Fruit fly (Drosophila melanogaster) whole organism, embryonic: ENCODE measurements around the gene CG33158.

Source experiments
- Atf6 ChIP-seq: fragments of 200-800 bp; sonication (Bioruptor generic); IDR thresholded peaks from 2 replicates; pipeline ENCODE4 v1.3.6; 2022; ENCODE audit warnings: missing biosample characterization, missing genetic modification characterization
- CG10979 ChIP-seq: fragments of 200-800 bp; sonication (Bioruptor generic); optimal IDR thresholded peaks from 2 replicates; lab custom pipeline; 2018; ENCODE audit warnings: missing biosample characterization, mild to moderate bottlenecking, missing genetic modification characterization, moderate library complexity
- CG12299 ChIP-seq: fragments of 200-800 bp; sonication (Bioruptor generic); optimal IDR thresholded peaks from 2 replicates; lab custom pipeline; 2018; ENCODE audit warnings: missing biosample characterization, mild to moderate bottlenecking, missing genetic modification characterization
- CG13123 ChIP-seq: fragments of 200-800 bp; sonication (Bioruptor generic); optimal IDR thresholded peaks from 2 replicates; lab custom pipeline; 2016; ENCODE audit warnings: missing biosample characterization, missing genetic modification characterization
- CG14050 ChIP-seq: fragments of 200-800 bp; sonication (Bioruptor generic); IDR thresholded peaks from 3 replicates; pipeline ENCODE4 v1.3.6; 2022; ENCODE audit warnings: missing biosample characterization, missing genetic modification characterization
- CG15011 ChIP-seq: fragments of 200-800 bp; sonication (Bioruptor generic); optimal IDR thresholded peaks from 3 replicates; lab custom pipeline; 2018; ENCODE audit warnings: missing biosample characterization, mild to moderate bottlenecking, missing genetic modification characterization
- CG15269 ChIP-seq: fragments of 200-800 bp; sonication (Bioruptor generic); optimal IDR thresholded peaks from 2 replicates; lab custom pipeline; 2018; ENCODE audit warnings: missing biosample characterization, mild to moderate bottlenecking, missing genetic modification characterization, moderate library complexity
- CG17612 ChIP-seq: fragments of 200-800 bp; sonication (Bioruptor generic); IDR thresholded peaks from 2 replicates; pipeline ENCODE4 v1.3.6; 2022; ENCODE audit warnings: missing biosample characterization, missing genetic modification characterization
- CG17829 ChIP-seq: fragments of 200-800 bp; optimal IDR thresholded peaks from 2 replicates; lab custom pipeline; 2019; ENCODE audit warnings: missing biosample characterization, mild to moderate bottlenecking, missing genetic modification characterization, moderate library complexity
- CG18476 ChIP-seq: fragments of 200-800 bp; sonication (Bioruptor generic); optimal IDR thresholded peaks from 2 replicates; lab custom pipeline; 2016; ENCODE audit warnings: missing biosample characterization, mild to moderate bottlenecking, missing genetic modification characterization
- CG2116 ChIP-seq: fragments of 200-800 bp; sonication (Bioruptor generic); optimal IDR thresholded peaks from 3 replicates; lab custom pipeline; 2018; ENCODE audit warnings: missing biosample characterization, mild to moderate bottlenecking, missing genetic modification characterization
- CG2889 ChIP-seq: fragments of 200-800 bp; sonication (Bioruptor generic); IDR thresholded peaks from 3 replicates; pipeline ENCODE4 v1.3.6; 2022; ENCODE audit warnings: missing biosample characterization, missing genetic modification characterization
- CG31365 ChIP-seq: fragments of 200-800 bp; sonication (Bioruptor generic); optimal IDR thresholded peaks from 2 replicates; lab custom pipeline; 2018; ENCODE audit warnings: missing biosample characterization, mild to moderate bottlenecking, missing genetic modification characterization
- CG33557 ChIP-seq: fragments of 200-800 bp; sonication (Bioruptor generic); optimal IDR thresholded peaks from 2 replicates; lab custom pipeline; 2019; ENCODE audit warnings: missing biosample characterization, mild to moderate bottlenecking, missing genetic modification characterization, moderate library complexity
- CG4404 ChIP-seq: fragments of 200-800 bp; sonication (Bioruptor generic); IDR thresholded peaks from 2 replicates; pipeline ENCODE4 v1.3.6; 2022; ENCODE audit warnings: missing biosample characterization, missing genetic modification characterization
- CG4707 ChIP-seq: fragments of 200-800 bp; sonication (Bioruptor generic); optimal IDR thresholded peaks from 2 replicates; lab custom pipeline; 2018; ENCODE audit warnings: missing biosample characterization, mild to moderate bottlenecking, missing genetic modification characterization, moderate library complexity
- CG8924 ChIP-seq: fragments of 200-800 bp; optimal IDR thresholded peaks from 3 replicates; lab custom pipeline; 2019; ENCODE audit warnings: missing biosample characterization, mild to moderate bottlenecking, missing genetic modification characterization, moderate library complexity
- CG9876 ChIP-seq: fragments of 200-800 bp; sonication (Bioruptor generic); optimal IDR thresholded peaks from 2 replicates; lab custom pipeline; 2016; ENCODE audit warnings: missing biosample characterization, missing genetic modification characterization
- CTCF ChIP-seq: fragments of 200-800 bp; sonication (Bioruptor generic); optimal IDR thresholded peaks from 2 replicates; lab custom pipeline; 2017; ENCODE audit warnings: missing biosample characterization, mild to moderate bottlenecking, missing genetic modification characterization, moderate library complexity
- D19A ChIP-seq: fragments of 200-800 bp; optimal IDR thresholded peaks from 3 replicates; lab custom pipeline; 2019; ENCODE audit warnings: missing biosample characterization, mild to moderate bottlenecking, missing genetic modification characterization, moderate library complexity
- Drgx ChIP-seq: fragments of 200-800 bp; sonication (Bioruptor generic); IDR thresholded peaks from 2 replicates; pipeline ENCODE4 v1.3.6; 2022; ENCODE audit warnings: missing biosample characterization, missing genetic modification characterization
- E2f2 ChIP-seq: fragments of 200-800 bp; sonication (Bioruptor generic); IDR thresholded peaks from 2 replicates; pipeline ENCODE4 v1.3.6; 2022; ENCODE audit warnings: missing biosample characterization, missing genetic modification characterization
- H15 ChIP-seq: fragments of 200-800 bp; sonication (Bioruptor generic); IDR thresholded peaks from 3 replicates; pipeline ENCODE4 v1.3.6; 2022; ENCODE audit warnings: missing biosample characterization, missing genetic modification characterization
- HLH3B ChIP-seq: fragments of 200-800 bp; sonication (Bioruptor generic); IDR thresholded peaks from 2 replicates; pipeline ENCODE4 v1.3.6; 2022; ENCODE audit warnings: missing biosample characterization, missing genetic modification characterization
- HmgD ChIP-seq: fragments of 200-800 bp; sonication (Bioruptor generic); optimal IDR thresholded peaks from 3 replicates; lab custom pipeline; 2016; ENCODE audit warnings: missing biosample characterization, missing genetic modification characterization
- MBD-R2 ChIP-seq: fragments of 200-800 bp; sonication (Bioruptor generic); IDR thresholded peaks from 2 replicates; pipeline ENCODE4 v1.3.6; 2022; ENCODE audit warnings: missing biosample characterization, missing genetic modification characterization
- Myb ChIP-seq: fragments of 200-800 bp; sonication (Bioruptor generic); optimal IDR thresholded peaks from 2 replicates; lab custom pipeline; 2016; ENCODE audit warnings: missing biosample characterization, missing genetic modification characterization
- Oaz ChIP-seq: fragments of 200-800 bp; sonication (Bioruptor generic); IDR thresholded peaks from 2 replicates; pipeline ENCODE4 v1.3.6; 2022; ENCODE audit warnings: missing biosample characterization, missing genetic modification characterization
- Pdp1 ChIP-seq, 2 experiments: fragments of 200-800 bp; sonication (Bioruptor generic); optimal IDR thresholded peaks; 3 replicates each; lab custom pipeline; 2016; ENCODE audit warnings: missing biosample characterization in 2 of 2, missing genetic modification characterization in 2 of 2, mild to moderate bottlenecking in 1 of 2, moderate library complexity in 1 of 2
- Scr ChIP-seq: fragments of 200-800 bp; sonication (Bioruptor generic); IDR thresholded peaks from 2 replicates; pipeline ENCODE4 v1.3.6; 2022; ENCODE audit warnings: missing biosample characterization, missing genetic modification characterization; ENCODE audit not compliant: partially characterized antibody
- Sox102F ChIP-seq: fragments of 200-800 bp; sonication (Bioruptor generic); optimal IDR thresholded peaks from 2 replicates; lab custom pipeline; 2018; ENCODE audit warnings: missing biosample characterization, mild to moderate bottlenecking, missing genetic modification characterization, moderate library complexity
- Sry-β ChIP-seq: fragments of 200-800 bp; sonication (Bioruptor generic); optimal IDR thresholded peaks from 2 replicates; lab custom pipeline; 2018; ENCODE audit warnings: missing biosample characterization, mild to moderate bottlenecking, missing genetic modification characterization, moderate library complexity
- Trl ChIP-seq, 3 experiments: fragments of >200 bp in 2 of 3; fragments of 200-800 bp in 1 of 3; sonication (Bioruptor generic) in 1 of 3; optimal IDR thresholded peaks; 2 replicates in 1 of 3; 3 replicates in 2 of 3; lab custom pipeline; 2016 to 2017; ENCODE audit warnings: missing biosample characterization in 1 of 3, missing genetic modification characterization in 1 of 3
- dan ChIP-seq: fragments of 200-800 bp; sonication (Bioruptor generic); IDR thresholded peaks from 2 replicates; pipeline ENCODE4 v1.3.6; 2022; ENCODE audit warnings: missing biosample characterization, missing genetic modification characterization
- dati ChIP-seq: fragments of 200-800 bp; sonication (Bioruptor generic); IDR thresholded peaks from 2 replicates; pipeline ENCODE4 v1.3.6; 2022; ENCODE audit warnings: missing biosample characterization, missing genetic modification characterization
- fru ChIP-seq: fragments of >200 bp; optimal IDR thresholded peaks from 2 replicates; lab custom pipeline; 2017
- jing ChIP-seq: fragments of 200-800 bp; sonication (Bioruptor generic); optimal IDR thresholded peaks from 2 replicates; lab custom pipeline; 2018; ENCODE audit warnings: missing biosample characterization, mild to moderate bottlenecking, missing genetic modification characterization
- kah ChIP-seq: fragments of 200-800 bp; sonication (Bioruptor generic); optimal IDR thresholded peaks from 2 replicates; lab custom pipeline; 2018; ENCODE audit warnings: missing biosample characterization, mild to moderate bottlenecking, missing genetic modification characterization
- klu ChIP-seq: fragments of 200-800 bp; sonication (Bioruptor generic); IDR thresholded peaks from 2 replicates; pipeline ENCODE4 v1.3.6; 2022; ENCODE audit warnings: missing biosample characterization, missing genetic modification characterization
- knrl ChIP-seq: fragments of 200-800 bp; sonication (Bioruptor generic); IDR thresholded peaks from 3 replicates; pipeline ENCODE4 v1.3.6; 2022; ENCODE audit warnings: missing biosample characterization, missing genetic modification characterization; ENCODE audit not compliant: partially characterized antibody
- maf-S ChIP-seq: fragments of 200-800 bp; sonication (Bioruptor generic); optimal IDR thresholded peaks from 2 replicates; lab custom pipeline; 2016; ENCODE audit warnings: missing biosample characterization, missing genetic modification characterization
- nerfin-2 ChIP-seq: fragments of 200-800 bp; sonication (Bioruptor generic); IDR thresholded peaks from 2 replicates; pipeline ENCODE4 v1.3.6; 2022; ENCODE audit warnings: missing biosample characterization, missing genetic modification characterization; ENCODE audit not compliant: partially characterized antibody
- nom ChIP-seq: fragments of 200-800 bp; sonication (Bioruptor generic); optimal IDR thresholded peaks from 2 replicates; lab custom pipeline; 2017; ENCODE audit warnings: missing biosample characterization, missing genetic modification characterization, mild to moderate bottlenecking, moderate library complexity, missing genetic modification reagents
- pb ChIP-seq: fragments of 200-800 bp; sonication (Bioruptor generic); optimal IDR thresholded peaks from 3 replicates; lab custom pipeline; 2016; ENCODE audit warnings: missing biosample characterization, missing genetic modification characterization
- psq ChIP-seq: fragments of 200-800 bp; sonication (Bioruptor generic); optimal IDR thresholded peaks from 2 replicates; lab custom pipeline; 2017; ENCODE audit warnings: missing biosample characterization, missing genetic modification characterization
- repo ChIP-seq: fragments of 200-800 bp; sonication (Bioruptor generic); optimal IDR thresholded peaks from 2 replicates; lab custom pipeline; 2016; ENCODE audit warnings: missing biosample characterization, missing genetic modification characterization
- sens-2 ChIP-seq: fragments of 200-800 bp; sonication (Bioruptor generic); IDR thresholded peaks from 2 replicates; pipeline ENCODE4 v1.3.6; 2022; ENCODE audit warnings: missing biosample characterization, missing genetic modification characterization
- unpg ChIP-seq: fragments of 200-800 bp; sonication (Bioruptor generic); optimal IDR thresholded peaks from 3 replicates; lab custom pipeline; 2018; ENCODE audit warnings: missing biosample characterization, mild to moderate bottlenecking, missing genetic modification characterization, moderate library complexity
- usp ChIP-seq: fragments of >200 bp; optimal IDR thresholded peaks from 2 replicates; lab custom pipeline; 2017; ENCODE audit warnings: missing biosample characterization, missing genetic modification characterization
- zen ChIP-seq: fragments of 200-800 bp; sonication (Bioruptor generic); optimal IDR thresholded peaks from 3 replicates; lab custom pipeline; 2018; ENCODE audit warnings: missing biosample characterization, mild to moderate bottlenecking, missing genetic modification characterization, moderate library complexity
- zfh2 ChIP-seq: fragments of 200-800 bp; sonication (Bioruptor generic); optimal IDR thresholded peaks from 2 replicates; lab custom pipeline; 2016; ENCODE audit warnings: missing biosample characterization, missing genetic modification characterization

CG33158 gene

DNA sequence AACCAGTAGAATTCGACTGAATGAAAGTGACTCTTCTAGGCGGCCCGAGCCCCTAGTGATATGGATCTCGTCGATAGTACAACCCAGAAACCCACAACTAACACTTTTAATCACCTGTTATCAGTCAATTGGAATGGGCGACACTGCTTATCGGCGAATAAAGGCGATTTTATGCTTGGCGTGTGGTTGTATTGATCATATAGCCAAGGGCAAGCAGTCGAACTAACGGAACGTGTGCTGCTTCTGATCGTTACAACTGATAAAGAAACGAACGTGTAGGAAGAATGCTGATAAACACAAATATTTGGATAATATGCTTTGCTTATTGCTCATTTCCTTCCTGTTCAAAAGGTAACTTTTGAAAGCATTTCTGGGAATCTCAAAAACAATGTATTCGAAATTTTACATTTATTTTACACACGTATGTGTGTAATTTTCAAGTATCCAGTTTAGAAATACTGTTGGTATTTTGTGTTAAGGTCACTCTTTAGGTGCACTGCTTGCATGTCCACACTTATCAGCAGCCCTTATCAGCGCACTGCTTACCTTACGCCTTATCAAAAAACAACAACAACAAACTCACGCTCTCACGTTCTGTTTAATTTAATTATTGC is 38.1 kb upstream of the CG33158 start, which contains the start of gene Agpat4:
Gene Agpat4, minus strand, starts transcription at position 387 of the 614 bp plus-strand sequence.
- TF ChIP-seq CG2116 (GFP tag; lab: Kevin White, UChicago): peak; percentile 15
- no peak for TF ChIP-seq CG18476
- no peak for TF ChIP-seq Sox102F (GFP tag; lab: Kevin White, UChicago)
- no peak for TF ChIP-seq nom (GFP tag; lab: Kevin White, UChicago)
- TF ChIP-seq MBD-R2 (GFP tag; lab: Robert Waterston, UW): peak; percentile 36; the same call in 1 of the 2 replicates
- TF ChIP-seq pb: no peak
- no peak for TF ChIP-seq Sry-β (GFP tag; lab: Kevin White, UChicago)
- no peak for TF ChIP-seq dati
- TF ChIP-seq psq (GFP tag; lab: Kevin White, UChicago): no peak
- TF ChIP-seq CG8924 (tag; lab: Kevin White, UChicago): no peak
- no peak for TF ChIP-seq CG2889 (GFP tag; lab: Robert Waterston, UW)
- no peak for TF ChIP-seq jing (GFP tag; lab: Kevin White, UChicago)
- TF ChIP-seq Atf6: 0 out of 2 replicates have a peak, but pooled peaks have one; percentile 6
- no peak for TF ChIP-seq CG10979 (tag; lab: Kevin White, UChicago)
- TF ChIP-seq CG33557 (GFP tag; lab: Kevin White, UChicago): no peak
- peak; percentile 7 for TF ChIP-seq CG17829 (tag; lab: Kevin White, UChicago)
- no peak for TF ChIP-seq CG15269 (tag; lab: Kevin White, UChicago)
- no peak for TF ChIP-seq zen (tag; lab: Kevin White, UChicago)
- TF ChIP-seq dan: no peak
- TF ChIP-seq zfh2: no peak
- no peak for TF ChIP-seq fru (lab: Kevin White, UChicago)
- peak; percentile 35 for TF ChIP-seq E2f2
- no peak for TF ChIP-seq sens-2
- TF ChIP-seq HLH3B: no peak
- TF ChIP-seq klu (GFP tag; lab: Robert Waterston, UW): 0 out of 2 replicates have a peak, but pooled peaks have one; percentile 4
- no peak for TF ChIP-seq CG15011 (GFP tag; lab: Kevin White, UChicago)
- TF ChIP-seq kah (GFP tag; lab: Kevin White, UChicago): no peak
- no peak for TF ChIP-seq CG9876
- no peak for TF ChIP-seq Trl (optimal IDR thresholded peaks at IDR 0.05; lab: Kevin White, UChicago)
- no peak for TF ChIP-seq Trl (GFP tag; optimal IDR thresholded peaks at IDR 0.05; lab: Kevin White, UChicago)
- TF ChIP-seq CG4404 (GFP tag; lab: Robert Waterston, UW): no peak
- TF ChIP-seq unpg (GFP tag; lab: Kevin White, UChicago): no peak
- no peak for TF ChIP-seq CG4707 (GFP tag; lab: Kevin White, UChicago)
- no peak for TF ChIP-seq usp (GFP tag; lab: Kevin White, UChicago)
- TF ChIP-seq repo (GFP tag; lab: Kevin White, UChicago): no peak
- peak; percentile 99 for TF ChIP-seq CG31365 (tag; lab: Kevin White, UChicago)
- no peak for TF ChIP-seq CG12299
- peak in 1 of 2 experiments; percentile 16 for TF ChIP-seq Pdp1 (GFP tag; optimal IDR thresholded peaks at IDR 0.05; lab: Kevin White, UChicago)
- TF ChIP-seq Drgx (GFP tag; lab: Robert Waterston, UW): no peak
- no peak for TF ChIP-seq CG13123 (GFP tag; lab: Kevin White, UChicago)
- no peak for TF ChIP-seq Oaz
- no peak for TF ChIP-seq maf-S (GFP tag; lab: Kevin White, UChicago)
- TF ChIP-seq CG17612 (GFP tag; lab: Robert Waterston, UW): no peak
- TF ChIP-seq knrl (GFP tag; lab: Robert Waterston, UW): peak; percentile 56; the same call in 2 of the 3 replicates
- no peak for TF ChIP-seq CG14050 (GFP tag; lab: Robert Waterston, UW)
- TF ChIP-seq CTCF (GFP tag; lab: Kevin White, UChicago): peak; percentile 68
- TF ChIP-seq Scr: peak; percentile 32
- no peak for TF ChIP-seq H15
- peak; percentile 86 for TF ChIP-seq Myb
- peak; percentile 60 for TF ChIP-seq HmgD (GFP tag; lab: Kevin White, UChicago)
- TF ChIP-seq D19A (tag; lab: Kevin White, UChicago): no peak
- no peak for TF ChIP-seq nerfin-2 (GFP tag; lab: Robert Waterston, UW)
